Worm (Caenorhabditis elegans) whole organism, L4 larva: ENCODE results near the gene C13A2.7.

ENCODE experiments used
- R02D3.7 ChIP-seq: fragments of 150-350 bp; sonication (generic microtip); optimal IDR thresholded peaks from 3 replicates; lab custom pipeline; 2014; ENCODE audit warnings: missing biosample characterization, missing genetic modification characterization
- T20F7.1 ChIP-seq: fragments of 200-800 bp; sonication (Bioruptor generic); optimal IDR thresholded peaks from 2 replicates; lab custom pipeline; 2018; ENCODE audit warnings: mild to moderate bottlenecking, missing genetic modification characterization, missing compliant biosample characterization
- ZK546.5 ChIP-seq, 2 experiments: sonication (generic microtip); optimal IDR thresholded peaks; 2 replicates each; lab custom pipeline; 2017; ENCODE audit warnings: missing biosample characterization in 2 of 2, missing genetic modification characterization in 2 of 2
- aly-2 ChIP-seq: sonication (generic microtip); optimal IDR thresholded peaks from 2 replicates; lab custom pipeline; 2018; ENCODE audit warnings: missing biosample characterization, missing genetic modification characterization
- arid-1 ChIP-seq: fragments of 200-800 bp; sonication (Bioruptor generic); conservative IDR thresholded peaks from 2 replicates; pipeline ENCODE4 v1.3.6; 2022; ENCODE audit warnings: missing genetic modification reagents, missing genetic modification characterization, missing compliant biosample characterization
- ceh-28 ChIP-seq: fragments of 150-350 bp; optimal IDR thresholded peaks from 2 replicates; lab custom pipeline; 2014; ENCODE audit warnings: missing biosample characterization, missing genetic modification reagents, missing genetic modification characterization
- ceh-62 ChIP-seq: sonication (generic microtip); optimal IDR thresholded peaks from 2 replicates; lab custom pipeline; 2017; ENCODE audit warnings: missing biosample characterization, missing genetic modification characterization
- cey-2 ChIP-seq: sonication (generic microtip); optimal IDR thresholded peaks from 3 replicates; lab custom pipeline; 2017; ENCODE audit warnings: missing genetic modification characterization, mild to moderate bottlenecking, missing compliant biosample characterization, antibody characterized with exemption, borderline replicate concordance; ENCODE audit not compliant: insufficient read depth
- daf-8 ChIP-seq: fragments of 200-800 bp; sonication (Bioruptor generic); IDR thresholded peaks from 2 replicates; pipeline ENCODE4 v1.3.6; 2022; ENCODE audit warnings: missing genetic modification characterization, missing compliant biosample characterization
- dve-1 ChIP-seq: sonication (generic microtip); optimal IDR thresholded peaks from 2 replicates; lab custom pipeline; 2017; ENCODE audit warnings: antibody characterized with exemption, mild to moderate bottlenecking, missing genetic modification characterization, missing compliant biosample characterization; ENCODE audit not compliant: insufficient read depth
- egl-27 ChIP-seq: sonication (generic microtip); optimal IDR thresholded peaks from 3 replicates; lab custom pipeline; 2017; ENCODE audit warnings: missing biosample characterization, missing genetic modification reagents, missing genetic modification characterization
- egl-43 ChIP-seq: fragments of 200-800 bp; sonication (Bioruptor generic); IDR thresholded peaks from 2 replicates; pipeline ENCODE4 v1.3.6; 2022; ENCODE audit warnings: missing genetic modification reagents, missing genetic modification characterization, missing compliant biosample characterization
- fkh-10 ChIP-seq: fragments of 150-350 bp; optimal IDR thresholded peaks from 2 replicates; lab custom pipeline; 2014; ENCODE audit warnings: missing biosample characterization, missing genetic modification reagents, missing genetic modification characterization
- gei-8 ChIP-seq: fragments of 200-800 bp; sonication (Bioruptor generic); optimal IDR thresholded peaks from 2 replicates; lab custom pipeline; 2018; ENCODE audit warnings: mild to moderate bottlenecking, missing genetic modification characterization, missing compliant biosample characterization
- hlh-30 ChIP-seq: sonication (generic microtip); optimal IDR thresholded peaks from 2 replicates; lab custom pipeline; 2017; ENCODE audit warnings: antibody characterized with exemption, mild to moderate bottlenecking, missing genetic modification characterization, missing compliant biosample characterization; ENCODE audit not compliant: insufficient read depth
- lin-38 ChIP-seq: fragments of 200-800 bp; sonication (Bioruptor generic); IDR thresholded peaks from 2 replicates; pipeline ENCODE4 v1.3.6; 2022; ENCODE audit warnings: missing genetic modification reagents, missing genetic modification characterization, missing compliant biosample characterization
- lin-39 ChIP-seq: fragments of 150-350 bp; optimal IDR thresholded peaks from 2 replicates; lab custom pipeline; 2014; ENCODE audit warnings: missing biosample characterization, missing genetic modification reagents, missing genetic modification characterization
- lir-3 ChIP-seq: sonication (generic microtip); optimal IDR thresholded peaks from 2 replicates; lab custom pipeline; 2016; ENCODE audit warnings: mild to moderate bottlenecking, missing genetic modification characterization, missing compliant biosample characterization
- lsy-2 ChIP-seq, 2 experiments: fragments of 150-350 bp in 1 of 2; sonication (generic microtip) in 1 of 2; optimal IDR thresholded peaks; 2 replicates each; lab custom pipeline; 2014 to 2017; ENCODE audit warnings: missing biosample characterization in 2 of 2, missing genetic modification characterization in 2 of 2
- madf-5 ChIP-seq, 2 experiments: fragments of 200-800 bp; sonication (Bioruptor generic); IDR thresholded peaks; 2 replicates each; pipeline ENCODE4 v1.3.6; 2022; ENCODE audit warnings: missing compliant biosample characterization in 2 of 2, missing genetic modification characterization in 2 of 2
- madf-9 ChIP-seq: fragments of 200-800 bp; sonication (Bioruptor generic); conservative IDR thresholded peaks from 2 replicates; pipeline ENCODE4 v1.3.6; 2022; ENCODE audit warnings: missing genetic modification reagents, missing genetic modification characterization, missing compliant biosample characterization
- mdl-1 ChIP-seq, 2 experiments: fragments of 150-350 bp in 1 of 2; sonication (generic microtip) in 1 of 2; optimal IDR thresholded peaks; 2 replicates each; lab custom pipeline; 2014 to 2017; ENCODE audit warnings: missing biosample characterization in 2 of 2, missing genetic modification characterization in 2 of 2
- mep-1 ChIP-seq: fragments of 150-350 bp; sonication (generic microtip); optimal IDR thresholded peaks from 3 replicates; lab custom pipeline; 2014; ENCODE audit warnings: missing biosample characterization, missing genetic modification characterization
- mxl-2 ChIP-seq: fragments of 200-800 bp; sonication (Bioruptor generic); conservative IDR thresholded peaks from 2 replicates; pipeline ENCODE4 v1.3.6; 2022; ENCODE audit warnings: missing genetic modification reagents, missing genetic modification characterization, missing compliant biosample characterization
- mxl-3 ChIP-seq: fragments of 200-800 bp; sonication (Bioruptor generic); optimal IDR thresholded peaks from 2 replicates; lab custom pipeline; 2018; ENCODE audit warnings: mild to moderate bottlenecking, missing genetic modification characterization, missing compliant biosample characterization
- nhr-10 ChIP-seq: fragments of 150-350 bp; optimal IDR thresholded peaks from 2 replicates; lab custom pipeline; 2014; ENCODE audit warnings: missing biosample characterization, missing genetic modification characterization
- nhr-102 ChIP-seq: sonication (generic microtip); optimal IDR thresholded peaks from 2 replicates; lab custom pipeline; 2016; ENCODE audit warnings: mild to moderate bottlenecking, missing genetic modification characterization, moderate library complexity, missing compliant biosample characterization
- nhr-11 ChIP-seq: fragments of 150-350 bp; optimal IDR thresholded peaks from 2 replicates; lab custom pipeline; 2014; ENCODE audit warnings: missing biosample characterization, missing genetic modification characterization
- nhr-111 ChIP-seq: fragments of 200-800 bp; sonication (Bioruptor generic); optimal IDR thresholded peaks from 2 replicates; lab custom pipeline; 2018; ENCODE audit warnings: mild to moderate bottlenecking, missing genetic modification characterization, missing compliant biosample characterization
- nhr-25 ChIP-seq: sonication (generic microtip); optimal IDR thresholded peaks from 2 replicates; lab custom pipeline; 2017; ENCODE audit warnings: missing genetic modification characterization, mild to moderate bottlenecking, missing compliant biosample characterization, antibody characterized with exemption, moderate library complexity, borderline replicate concordance; ENCODE audit not compliant: insufficient read depth
- nhr-28 ChIP-seq: fragments of 150-350 bp; optimal IDR thresholded peaks from 2 replicates; lab custom pipeline; 2014; ENCODE audit warnings: missing biosample characterization, missing genetic modification characterization
- nhr-76 ChIP-seq: fragments of 150-350 bp; optimal IDR thresholded peaks from 2 replicates; lab custom pipeline; 2014; ENCODE audit warnings: missing biosample characterization, missing genetic modification characterization
- pha-4 ChIP-seq, 2 experiments: fragments of 150-350 bp in 1 of 2; fragments of 200-800 bp in 1 of 2; sonication (Bioruptor generic) in 1 of 2; IDR thresholded peaks in 1 of 2; optimal IDR thresholded peaks in 1 of 2; 2 replicates each; pipeline versions ENCODE4 v1.3.6 to Lab custom; 2014 to 2022; ENCODE audit warnings: missing genetic modification characterization in 2 of 2, missing genetic modification reagents in 2 of 2, missing biosample characterization in 1 of 2, missing compliant biosample characterization in 1 of 2
- pqm-1 ChIP-seq: sonication (generic microtip); optimal IDR thresholded peaks from 2 replicates; lab custom pipeline; 2017; ENCODE audit warnings: missing biosample characterization, missing genetic modification characterization
- saeg-2 ChIP-seq: fragments of 200-800 bp; sonication (Bioruptor generic); IDR thresholded peaks from 2 replicates; pipeline ENCODE4 v1.3.6; 2022; ENCODE audit warnings: missing genetic modification reagents, missing genetic modification characterization, missing compliant biosample characterization
- set-16 ChIP-seq: fragments of 200-800 bp; sonication (Bioruptor generic); IDR thresholded peaks from 2 replicates; pipeline ENCODE4 v1.3.6; 2022; ENCODE audit warnings: missing genetic modification reagents, missing genetic modification characterization, missing compliant biosample characterization
- skn-1 ChIP-seq: fragments of 150-350 bp; optimal IDR thresholded peaks from 2 replicates; lab custom pipeline; 2014; ENCODE audit warnings: missing biosample characterization, missing genetic modification characterization
- snpc-4 ChIP-seq: fragments of 150-350 bp; optimal IDR thresholded peaks from 2 replicates; lab custom pipeline; 2014; ENCODE audit warnings: missing biosample characterization, missing genetic modification characterization
- spr-1 ChIP-seq: sonication (generic microtip); optimal IDR thresholded peaks from 2 replicates; lab custom pipeline; 2016; ENCODE audit warnings: mild to moderate bottlenecking, missing genetic modification characterization, missing compliant biosample characterization
- unc-39 ChIP-seq: sonication (generic microtip); optimal IDR thresholded peaks from 2 replicates; lab custom pipeline; 2017; ENCODE audit warnings: missing biosample characterization, missing genetic modification characterization
- unc-62 ChIP-seq, 3 experiments: fragments of 150-350 bp in 1 of 3; sonication (generic microtip); optimal IDR thresholded peaks in 2 of 3; peaks in 1 of 3; 1 replicate in 1 of 3; 2 replicates in 2 of 3; lab custom pipeline; 2014 to 2017; ENCODE audit warnings: missing biosample characterization in 3 of 3, missing genetic modification characterization in 3 of 3, missing genetic modification reagents in 3 of 3, missing genotype in 1 of 3
- vab-7 ChIP-seq: fragments of 200-800 bp; sonication (Bioruptor generic); IDR thresholded peaks from 2 replicates; pipeline ENCODE4 v1.3.6; 2022; ENCODE audit warnings: missing genetic modification reagents, missing genetic modification characterization, missing compliant biosample characterization
- zfp-3 ChIP-seq: fragments of 200-800 bp; sonication (Bioruptor generic); conservative IDR thresholded peaks from 2 replicates; pipeline ENCODE4 v1.3.6; 2022; ENCODE audit warnings: missing genetic modification reagents, missing genetic modification characterization, missing compliant biosample characterization
- ztf-7 ChIP-seq: fragments of 150-350 bp; optimal IDR thresholded peaks from 2 replicates; lab custom pipeline; 2014; ENCODE audit warnings: missing biosample characterization, missing genetic modification characterization

The C13A2.7 gene

ce11 chrV:7255095-7255494 is 11.0 kb upstream of the C13A2.7 start, which contains the start of gene C05C8.8:
Gene C05C8.8 (minus strand): TSS chrV:7255195.
- TF ChIP-seq nhr-11 (tag; lab: Kevin White, UChicago) (no peak), nhr-28 (no peak), mxl-3 (GFP tag; lab: Kevin White, UChicago) (no peak), madf-5 (GFP tag; IDR thresholded peaks at IDR 0.05; lab: Robert Waterston, UW) (no peak), daf-8 (GFP tag; lab: Robert Waterston, UW) (no peak), vab-7 (GFP tag; lab: Robert Waterston, UW) (no peak), nhr-102 (tag; lab: Kevin White, UChicago) (no peak), mdl-1 (tag; optimal IDR thresholded peaks at IDR 0.05; lab: Kevin White, UChicago) (no peak), lsy-2 (tag; optimal IDR thresholded peaks at IDR 0.05; lab: Kevin White, UChicago) (no peak), pqm-1 (tag; lab: Kevin White, UChicago) (no peak), skn-1 (tag; lab: Kevin White, UChicago) (no peak), dve-1 (tag; lab: Kevin White, UChicago) (no peak)

ce11 chrV:7258965-7259364 is 7.2 kb upstream of the C13A2.7 start, which contains the start of gene C13A2.12:
Gene C13A2.12 (plus strand): TSS chrV:7259265.
- TF ChIP-seq nhr-10 (tag; lab: Kevin White, UChicago) = no peak
- no peak for TF ChIP-seq dve-1 (tag; lab: Kevin White, UChicago)
- no peak for TF ChIP-seq spr-1 (tag; lab: Kevin White, UChicago)
- TF ChIP-seq nhr-25 = no peak
- no peak for TF ChIP-seq mep-1 (tag; lab: Kevin White, UChicago)
- no peak for TF ChIP-seq unc-39
- TF ChIP-seq zfp-3 (GFP tag; lab: Robert Waterston, UW) = no peak
- TF ChIP-seq lin-38 = no peak
- no peak for TF ChIP-seq cey-2 (tag; lab: Kevin White, UChicago)

DNA sequence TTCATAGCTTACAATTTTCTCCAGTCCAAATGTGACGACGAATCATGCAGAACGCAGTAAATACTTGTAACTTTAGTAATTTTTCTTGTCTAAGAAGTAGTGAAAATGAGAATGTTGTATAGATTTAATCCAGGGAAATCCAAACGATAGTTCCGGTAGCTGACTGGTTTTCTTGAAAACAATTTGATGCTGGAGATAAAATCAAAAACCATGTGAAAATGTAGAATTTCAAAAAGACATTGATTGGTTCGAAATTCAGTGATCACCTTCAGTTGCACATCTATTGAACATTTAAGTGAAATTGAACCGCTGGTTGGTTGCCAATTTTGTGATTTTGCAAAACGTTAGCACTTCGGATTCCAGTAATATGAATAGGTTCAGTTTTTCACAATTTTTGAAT is 2.1 kb upstream of the C13A2.7 start, which contains the start of gene C13A2.9:
TSS of gene C13A2.9 (minus strand) at position 101 of the 400 bp plus-strand sequence.
- TF ChIP-seq mep-1 (tag; lab: Kevin White, UChicago) (no peak), lir-3 (tag; lab: Kevin White, UChicago) (no peak), madf-5 (GFP tag; IDR thresholded peaks at IDR 0.05; lab: Robert Waterston, UW) (no peak), ZK546.5 (tag; optimal IDR thresholded peaks at IDR 0.05; lab: Kevin White, UChicago) (no peak), egl-27 (tag; lab: Kevin White, UChicago) (no peak), nhr-111 (no peak), unc-39 (no peak), saeg-2 (no peak), aly-2 (tag; lab: Kevin White, UChicago) (no peak), nhr-28 (no peak), ceh-62 (tag; lab: Kevin White, UChicago) (no peak), madf-9 (GFP tag; lab: Robert Waterston, UW) (no peak), hlh-30 (no peak), arid-1 (GFP tag; lab: Robert Waterston, UW) (no peak), unc-62 (GFP tag; optimal IDR thresholded peaks at IDR 0.05 in 1 of 2; lab: Kevin White, UChicago) (no peak), unc-62 (tag; optimal IDR thresholded peaks at IDR 0.05; lab: Kevin White, UChicago) (no peak), set-16 (GFP tag; lab: Robert Waterston, UW) (no peak), egl-43 (GFP tag; lab: Robert Waterston, UW) (no peak), mxl-2 (GFP tag; lab: Robert Waterston, UW) (no peak), snpc-4 (no peak)

ce11 chrV:7269399-7269798 is 3.3 kb downstream of the C13A2.7 start, which contains the start of gene C13A2.6:
Gene C13A2.6 (plus strand): TSS chrV:7269699.
- TF ChIP-seq ztf-7 (tag; lab: Kevin White, UChicago) (no peak), fkh-10 (GFP tag; lab: Kevin White, UChicago) (no peak), R02D3.7 (tag; lab: Kevin White, UChicago) (no peak), nhr-76 (tag; lab: Kevin White, UChicago) (no peak), gei-8 (GFP tag; lab: Kevin White, UChicago) (no peak), unc-62 (GFP tag; optimal IDR thresholded peaks at IDR 0.05 in 1 of 2; lab: Kevin White, UChicago) (no peak), unc-62 (tag; optimal IDR thresholded peaks at IDR 0.05; lab: Kevin White, UChicago) (no peak), pha-4 (GFP tag; IDR thresholded peaks at IDR 0.05; lab: Robert Waterston, UW) (no peak), pha-4 (tag; optimal IDR thresholded peaks at IDR 0.05; lab: Kevin White, UChicago) (no peak), lin-39 (tag; lab: Kevin White, UChicago) (no peak), T20F7.1 (no peak), ceh-28 (tag; lab: Kevin White, UChicago) (no peak)
